Worm (Caenorhabditis elegans) whole organism, late embryonic: ENCODE measurements around the gene tsr-1.

ENCODE experiments used
- ama-1 ChIP-seq: fragments of 150-350 bp; optimal IDR thresholded peaks from 2 replicates; lab custom pipeline; 2014
- ceh-9 ChIP-seq: sonication (generic microtip); optimal IDR thresholded peaks from 2 replicates; lab custom pipeline; 2016; ENCODE audit warnings: mild to moderate bottlenecking, missing genetic modification characterization, inconsistent platforms, missing compliant biosample characterization
- dmd-4 ChIP-seq: sonication (generic microtip); optimal IDR thresholded peaks from 2 replicates; lab custom pipeline; 2016; ENCODE audit warnings: borderline replicate concordance, missing genetic modification characterization, missing compliant biosample characterization
- elt-4 ChIP-seq: sonication (generic microtip); optimal IDR thresholded peaks from 2 replicates; lab custom pipeline; 2016; ENCODE audit warnings: missing genetic modification characterization, missing compliant biosample characterization
- eyg-1 ChIP-seq: sonication (generic microtip); optimal IDR thresholded peaks from 2 replicates; lab custom pipeline; 2016; ENCODE audit warnings: missing genotype, missing genetic modification characterization, missing compliant biosample characterization
- hlh-30 ChIP-seq: sonication (generic microtip); optimal IDR thresholded peaks from 2 replicates; lab custom pipeline; 2017; ENCODE audit warnings: antibody characterized with exemption, missing genetic modification characterization, missing compliant biosample characterization; ENCODE audit not compliant: insufficient read depth
- nhr-11 ChIP-seq: fragments of 150-350 bp; optimal IDR thresholded peaks from 2 replicates; lab custom pipeline; 2014; ENCODE audit warnings: missing biosample characterization, missing genetic modification characterization
- pha-4 ChIP-seq: fragments of 150-350 bp; optimal IDR thresholded peaks from 2 replicates; lab custom pipeline; 2018; ENCODE audit warnings: missing biosample characterization, missing genetic modification reagents, missing genetic modification characterization
- pros-1 ChIP-seq: fragments of 150-350 bp; optimal IDR thresholded peaks from 2 replicates; lab custom pipeline; 2014; ENCODE audit warnings: missing biosample characterization, missing genetic modification reagents, missing genetic modification characterization
- rnt-1 ChIP-seq: sonication (generic microtip); optimal IDR thresholded peaks from 2 replicates; lab custom pipeline; 2016; ENCODE audit warnings: missing genetic modification characterization, missing compliant biosample characterization
- sox-4 ChIP-seq: sonication (generic microtip); optimal IDR thresholded peaks from 2 replicates; lab custom pipeline; 2017; ENCODE audit warnings: mild to moderate bottlenecking, missing genetic modification characterization, inconsistent platforms, missing compliant biosample characterization

ce11 chrII:2458881-2459280 lies 14.3 kb downstream of the tsr-1 start, which contains the start of gene pqn-42:
- TF ChIP-seq pros-1 (tag; lab: Kevin White, UChicago) (no peak), hlh-30 (tag; lab: Kevin White, UChicago) (no peak), rnt-1 (tag; lab: Kevin White, UChicago) (no peak), pha-4 (tag; lab: Kevin White, UChicago) (no peak), ceh-9 (tag; lab: Kevin White, UChicago) (no peak), sox-4 (no peak), eyg-1 (tag; lab: Kevin White, UChicago) (no peak), nhr-11 (tag; lab: Kevin White, UChicago) (no peak), elt-4 (tag; lab: Kevin White, UChicago) (no peak), dmd-4 (tag; lab: Kevin White, UChicago) (no peak), ama-1 (lab: Kevin White, UChicago) (no peak)
